Worm (Caenorhabditis elegans) whole organism, L4 larva: ENCODE results near the gene R193.2.

Experiments
- ces-1 ChIP-seq: fragments of 150-350 bp; sonication (generic microtip); optimal IDR thresholded peaks from 4 replicates; lab custom pipeline; 2014; ENCODE audit warnings: missing biosample characterization, missing genetic modification reagents, missing genetic modification characterization
- egl-27 ChIP-seq: sonication (generic microtip); optimal IDR thresholded peaks from 3 replicates; lab custom pipeline; 2017; ENCODE audit warnings: missing biosample characterization, missing genetic modification reagents, missing genetic modification characterization
- fkh-10 ChIP-seq: fragments of 150-350 bp; optimal IDR thresholded peaks from 2 replicates; lab custom pipeline; 2014; ENCODE audit warnings: missing biosample characterization, missing genetic modification reagents, missing genetic modification characterization
- nhr-77 ChIP-seq: fragments of 150-350 bp; optimal IDR thresholded peaks from 2 replicates; lab custom pipeline; 2014; ENCODE audit warnings: missing biosample characterization, missing genetic modification characterization
- saeg-2 ChIP-seq: fragments of 200-800 bp; sonication (Bioruptor generic); IDR thresholded peaks from 2 replicates; pipeline ENCODE4 v1.3.6; 2022; ENCODE audit warnings: missing genetic modification reagents, missing genetic modification characterization, missing compliant biosample characterization

ce11 chrX:1110723-1111122 is 37.7 kb downstream of the R193.2 start:
- TF ChIP-seq egl-27 (tag; lab: Kevin White, UChicago) (no peak), ces-1 (GFP tag; lab: Kevin White, UChicago) (no peak), saeg-2 (GFP tag; lab: Robert Waterston, UW) (no peak), nhr-77 (tag; lab: Kevin White, UChicago) (no peak), fkh-10 (GFP tag; lab: Kevin White, UChicago) (no peak)
